Fruit fly (Drosophila melanogaster) whole organism, adult: ENCODE results near the gene CG18628.
A peak's percentile ranks its signal among the peaks of the same experiment; 100 is the strongest.

Source experiments
- CG11617 ChIP-seq: fragments of 200-800 bp; sonication (Bioruptor generic); optimal IDR thresholded peaks from 2 replicates; lab custom pipeline; 2017; ENCODE audit warnings: mild to moderate bottlenecking, missing biosample characterization, missing genetic modification reagents, missing genetic modification characterization
- CG12768 ChIP-seq: fragments of 200-800 bp; sonication (Bioruptor generic); optimal IDR thresholded peaks from 2 replicates; lab custom pipeline; 2017; ENCODE audit warnings: missing biosample characterization, missing genetic modification characterization, mild to moderate bottlenecking, moderate library complexity, missing genetic modification reagents
- CG14711 ChIP-seq: fragments of 200-800 bp; sonication (Bioruptor generic); optimal IDR thresholded peaks from 2 replicates; lab custom pipeline; 2018; ENCODE audit warnings: missing biosample characterization, mild to moderate bottlenecking, missing genetic modification characterization, moderate library complexity
- CG1620 ChIP-seq: fragments of 200-800 bp; sonication (Bioruptor generic); optimal IDR thresholded peaks from 2 replicates; lab custom pipeline; 2016; ENCODE audit warnings: missing biosample characterization, missing genetic modification characterization
- CG33017 ChIP-seq: fragments of 200-800 bp; sonication (Bioruptor generic); optimal IDR thresholded peaks from 2 replicates; lab custom pipeline; 2018; ENCODE audit warnings: missing biosample characterization, mild to moderate bottlenecking, missing genetic modification characterization, moderate library complexity
- CG5204 ChIP-seq: fragments of 200-800 bp; sonication (Bioruptor generic); optimal IDR thresholded peaks from 2 replicates; lab custom pipeline; 2016; ENCODE audit warnings: missing biosample characterization, missing genetic modification characterization
- CG7045 ChIP-seq: fragments of 200-800 bp; sonication (Bioruptor generic); optimal IDR thresholded peaks from 2 replicates; lab custom pipeline; 2017; ENCODE audit warnings: missing biosample characterization, mild to moderate bottlenecking, missing genetic modification characterization
- CG7101 ChIP-seq: fragments of 200-800 bp; sonication (Bioruptor generic); optimal IDR thresholded peaks from 2 replicates; lab custom pipeline; 2018; ENCODE audit warnings: missing biosample characterization, mild to moderate bottlenecking, missing genetic modification characterization, moderate library complexity
- Clk ChIP-seq: fragments of 200-800 bp; sonication (Bioruptor generic); optimal IDR thresholded peaks from 2 replicates; lab custom pipeline; 2017; ENCODE audit warnings: missing biosample characterization, missing genetic modification characterization
- Crg-1 ChIP-seq: fragments of 200-800 bp; sonication (Bioruptor generic); optimal IDR thresholded peaks from 2 replicates; lab custom pipeline; 2016; ENCODE audit warnings: missing biosample characterization, missing genetic modification characterization
- Hr96 ChIP-seq: fragments of 200-800 bp; sonication (Bioruptor generic); optimal IDR thresholded peaks from 2 replicates; lab custom pipeline; 2016; ENCODE audit warnings: missing biosample characterization, missing genetic modification characterization
- Mnt ChIP-seq: fragments of 200-800 bp; sonication (Bioruptor generic); optimal IDR thresholded peaks from 2 replicates; lab custom pipeline; 2016; ENCODE audit warnings: missing biosample characterization, mild to moderate bottlenecking, missing genetic modification characterization
- bab1 ChIP-seq: fragments of 200-800 bp; sonication (Bioruptor generic); optimal IDR thresholded peaks from 3 replicates; lab custom pipeline; 2019; ENCODE audit warnings: missing biosample characterization, mild to moderate bottlenecking, missing genetic modification characterization, moderate library complexity
- cic ChIP-seq: fragments of 200-800 bp; sonication (Bioruptor generic); optimal IDR thresholded peaks from 2 replicates; lab custom pipeline; 2017; ENCODE audit warnings: missing biosample characterization, mild to moderate bottlenecking, missing genetic modification characterization, moderate library complexity
- cnc ChIP-seq, 2 experiments: fragments of >200 bp; optimal IDR thresholded peaks; 2 replicates each; lab custom pipeline; 2017
- kay ChIP-seq: fragments of 200-800 bp; sonication (Bioruptor generic); peaks from one replicate; lab custom pipeline; 2016; ENCODE audit warnings: missing biosample characterization, missing genetic modification characterization, borderline replicate concordance
- ovo ChIP-seq: fragments of 200-800 bp; sonication (Bioruptor generic); optimal IDR thresholded peaks from 2 replicates; lab custom pipeline; 2016; ENCODE audit warnings: missing biosample characterization, missing genetic modification characterization
- pad ChIP-seq: fragments of 200-800 bp; sonication (Bioruptor generic); optimal IDR thresholded peaks from 3 replicates; lab custom pipeline; 2017; ENCODE audit warnings: missing biosample characterization, missing genetic modification characterization, mild to moderate bottlenecking, moderate library complexity, missing genetic modification reagents
- tj ChIP-seq: fragments of 200-800 bp; sonication (Bioruptor generic); optimal IDR thresholded peaks from 3 replicates; lab custom pipeline; 2017; ENCODE audit warnings: missing biosample characterization, mild to moderate bottlenecking, missing genetic modification characterization, moderate library complexity
- toe ChIP-seq: fragments of 200-800 bp; sonication (Bioruptor generic); optimal IDR thresholded peaks from 2 replicates; lab custom pipeline; 2016; ENCODE audit warnings: missing biosample characterization, missing genetic modification characterization

Gene CG18628

DNA sequence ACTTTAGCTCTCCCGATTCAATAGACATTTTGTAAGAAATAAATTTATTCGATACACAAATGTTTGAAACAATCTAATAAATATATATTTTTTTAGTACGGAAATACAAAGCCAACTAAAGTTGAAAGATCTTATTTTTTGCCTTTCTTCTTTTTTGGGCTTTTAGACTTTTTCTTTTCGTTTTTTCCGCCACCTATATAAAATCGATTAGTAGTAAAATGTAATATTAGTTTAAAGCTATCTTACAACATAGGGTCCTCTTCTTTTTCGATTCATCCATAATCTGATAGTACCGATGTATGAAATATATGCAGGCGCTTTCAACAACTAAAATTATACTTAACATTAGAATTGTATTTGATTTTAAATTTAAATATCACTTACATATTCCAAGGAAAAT, 9.6 kb upstream of the CG18628 start, which contains the start of gene CG42536:
Gene CG42536 (minus strand): TSS at position 101 of the 400 bp plus-strand sequence.
- TF ChIP-seq CG33017 (tag; lab: Kevin White, UChicago) (no peak), kay (GFP tag; lab: Kevin White, UChicago) (peak; percentile 16)

DNA sequence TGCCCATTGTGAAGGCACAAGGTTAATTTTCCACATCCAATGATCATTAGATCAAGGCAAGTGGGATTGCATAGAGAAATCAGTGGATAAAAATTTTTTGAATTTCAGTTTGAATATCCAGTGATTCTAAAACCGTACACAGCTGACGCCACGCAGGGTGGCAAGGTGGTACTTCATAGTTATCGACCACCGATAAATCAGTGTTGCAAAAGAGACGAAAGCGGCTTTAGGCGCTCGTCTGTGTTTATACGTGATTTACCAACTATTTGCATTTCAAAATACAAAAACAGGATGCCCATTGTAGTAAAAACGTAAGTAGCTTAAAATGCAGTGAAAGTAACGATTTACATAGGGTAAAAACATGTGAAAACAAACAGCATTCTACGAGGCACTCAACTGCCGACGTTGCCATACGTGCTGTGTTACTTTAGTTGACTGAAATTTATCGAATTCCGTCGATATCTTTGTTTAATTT, 8.6 kb upstream of the CG18628 start, which contains the start of the genes CG42535, CG34001 and hay:
Gene CG42535 (minus strand): TSS at position 51 of the 475 bp plus-strand sequence.
Gene CG34001 (plus strand): TSS at position 195 of the 475 bp plus-strand sequence.
Gene hay (plus strand): TSS at position 195 of the 475 bp plus-strand sequence.
- peak; percentile 11 for TF ChIP-seq CG7101
- no peak for TF ChIP-seq kay (GFP tag; lab: Kevin White, UChicago)
- TF ChIP-seq pad (GFP tag; lab: Kevin White, UChicago) = peak; percentile 16
- TF ChIP-seq ovo (GFP tag; lab: Kevin White, UChicago) = no peak
- no peak for TF ChIP-seq CG11617 (GFP tag; lab: Kevin White, UChicago)
- TF ChIP-seq CG5204 (GFP tag; lab: Kevin White, UChicago) = no peak
- TF ChIP-seq Clk (GFP tag; lab: Kevin White, UChicago) = no peak
- TF ChIP-seq cnc (optimal IDR thresholded peaks at IDR 0.05; lab: Kevin White, UChicago) = no peak
- peak; percentile 1 for TF ChIP-seq Hr96 (GFP tag; lab: Kevin White, UChicago)
- TF ChIP-seq cic (GFP tag; lab: Kevin White, UChicago) = no peak
- TF ChIP-seq bab1 (GFP tag; lab: Kevin White, UChicago) = peak; percentile 24
- TF ChIP-seq CG1620 (GFP tag; lab: Kevin White, UChicago) = no peak
- no peak for TF ChIP-seq CG33017 (tag; lab: Kevin White, UChicago)
- no peak for TF ChIP-seq Mnt (GFP tag; lab: Kevin White, UChicago)
- TF ChIP-seq CG12768 (GFP tag; lab: Kevin White, UChicago) = no peak
- no peak for TF ChIP-seq tj
- TF ChIP-seq toe (GFP tag; lab: Kevin White, UChicago) = no peak
- TF ChIP-seq CG7045 (GFP tag; lab: Kevin White, UChicago) = no peak
- peak; percentile 4 for TF ChIP-seq CG14711 (tag; lab: Kevin White, UChicago)
- no peak for TF ChIP-seq Crg-1 (GFP tag; lab: Kevin White, UChicago)

DNA sequence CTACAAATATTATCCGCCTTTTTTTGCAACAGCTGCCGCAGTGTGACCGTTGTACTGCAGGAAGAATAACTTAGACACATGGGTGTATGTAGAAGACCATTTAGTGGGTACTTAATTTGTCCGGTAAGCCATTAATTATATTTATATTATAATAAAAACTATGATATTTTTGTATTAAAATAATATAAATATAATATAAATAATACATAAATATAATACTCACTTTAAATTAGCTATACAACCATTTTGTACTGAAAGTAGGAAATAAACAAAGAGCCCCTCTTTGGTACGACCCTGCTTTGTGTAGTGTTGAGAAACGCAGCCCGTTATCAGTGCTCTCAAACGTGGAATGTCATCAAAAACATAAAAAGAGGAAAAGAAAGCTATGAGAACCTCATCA, 1.7 kb upstream of the CG18628 start, which contains the start of gene Cnep1r2:
Gene Cnep1r2 (plus strand): TSS at position 328 of the 400 bp plus-strand sequence.
- TF ChIP-seq Mnt (GFP tag; lab: Kevin White, UChicago) (peak; percentile 77), CG12768 (GFP tag; lab: Kevin White, UChicago) (peak; percentile 95), cnc (optimal IDR thresholded peaks at IDR 0.05; lab: Kevin White, UChicago) (no peak), CG33017 (tag; lab: Kevin White, UChicago) (peak; percentile 97), CG5204 (GFP tag; lab: Kevin White, UChicago) (no peak), pad (GFP tag; lab: Kevin White, UChicago) (peak; percentile 90), Hr96 (GFP tag; lab: Kevin White, UChicago) (no peak), Crg-1 (GFP tag; lab: Kevin White, UChicago) (peak; percentile 91), CG11617 (GFP tag; lab: Kevin White, UChicago) (peak; percentile 95), bab1 (GFP tag; lab: Kevin White, UChicago) (peak; percentile 91), cic (GFP tag; lab: Kevin White, UChicago) (peak; percentile 81), CG1620 (GFP tag; lab: Kevin White, UChicago) (peak; percentile 81), toe (GFP tag; lab: Kevin White, UChicago) (peak; percentile 89), ovo (GFP tag; lab: Kevin White, UChicago) (peak; percentile 96), tj (peak; percentile 80), kay (GFP tag; lab: Kevin White, UChicago) (peak; percentile 39), CG14711 (tag; lab: Kevin White, UChicago) (peak; percentile 93), CG7045 (GFP tag; lab: Kevin White, UChicago) (peak; percentile 97), CG7101 (peak; percentile 98), Clk (GFP tag; lab: Kevin White, UChicago) (peak; percentile 84)

DNA sequence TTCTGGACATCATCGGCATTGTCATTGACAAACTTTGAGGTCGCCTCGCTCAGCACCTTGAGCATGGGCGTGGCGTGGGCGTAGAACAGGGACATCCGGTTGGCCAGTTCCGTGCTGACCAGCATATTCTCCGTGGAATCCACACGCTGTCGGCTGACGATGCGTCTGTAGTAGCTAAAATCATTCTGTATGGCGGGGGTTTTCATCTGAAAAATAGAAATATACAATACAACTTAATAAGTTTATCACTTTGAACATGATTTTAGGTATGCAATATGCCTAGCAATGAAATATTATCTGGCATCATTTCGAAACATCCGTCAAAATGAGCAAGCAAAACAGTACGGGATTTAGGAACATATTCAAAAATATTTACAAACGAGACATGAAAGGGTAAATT, 2.0 kb downstream of the CG18628 start, which contains the start of gene CG14154:
Gene CG14154 (plus strand): TSS at position 301 of the 400 bp plus-strand sequence.
- TF ChIP-seq CG33017 (tag; lab: Kevin White, UChicago) = no peak
- TF ChIP-seq cic (GFP tag; lab: Kevin White, UChicago) = no peak
- no peak for TF ChIP-seq ovo (GFP tag; lab: Kevin White, UChicago)
- no peak for TF ChIP-seq CG7045 (GFP tag; lab: Kevin White, UChicago)
- no peak for TF ChIP-seq CG12768 (GFP tag; lab: Kevin White, UChicago)
- TF ChIP-seq CG7101 = no peak
- TF ChIP-seq kay (GFP tag; lab: Kevin White, UChicago) = no peak
- TF ChIP-seq pad (GFP tag; lab: Kevin White, UChicago) = no peak
- no peak for TF ChIP-seq Clk (GFP tag; lab: Kevin White, UChicago)
- TF ChIP-seq CG14711 (tag; lab: Kevin White, UChicago) = no peak
- no peak for TF ChIP-seq CG11617 (GFP tag; lab: Kevin White, UChicago)
- no peak for TF ChIP-seq Hr96 (GFP tag; lab: Kevin White, UChicago)
- TF ChIP-seq toe (GFP tag; lab: Kevin White, UChicago) = no peak

- TF ChIP-seq toe (GFP tag; lab: Kevin White, UChicago) (no peak), pad (GFP tag; lab: Kevin White, UChicago) (no peak), CG5204 (GFP tag; lab: Kevin White, UChicago) (no peak), CG12768 (GFP tag; lab: Kevin White, UChicago) (no peak), CG11617 (GFP tag; lab: Kevin White, UChicago) (no peak), cnc (optimal IDR thresholded peaks at IDR 0.05; lab: Kevin White, UChicago) (no peak), bab1 (GFP tag; lab: Kevin White, UChicago) (no peak), CG33017 (tag; lab: Kevin White, UChicago) (no peak), CG7045 (GFP tag; lab: Kevin White, UChicago) (no peak), Mnt (GFP tag; lab: Kevin White, UChicago) (no peak), Crg-1 (GFP tag; lab: Kevin White, UChicago) (no peak)
Observed at dm6 chr3L:10643228-10643627, 3.7 kb downstream of the CG18628 start, which contains the start of gene CG14153. TSS of gene CG14153 (plus strand) at chr3L:10643528.
